Worm (Caenorhabditis elegans) whole organism, midembryonic: ENCODE results near the gene K02E2.8.

Experiments used
- flt-1 ChIP-seq: fragments of 200-800 bp; sonication (Bioruptor generic); IDR thresholded peaks from 2 replicates; pipeline ENCODE4 v1.3.6; 2022; ENCODE audit warnings: missing genetic modification characterization, missing compliant biosample characterization
- med-1 ChIP-seq: sonication (generic microtip); optimal IDR thresholded peaks from 2 replicates; lab custom pipeline; 2017; ENCODE audit warnings: missing genetic modification characterization, mild to moderate bottlenecking, missing compliant biosample characterization, antibody characterized with exemption, missing genetic modification reagents; ENCODE audit not compliant: insufficient read depth
- ref-1 ChIP-seq: fragments of 200-800 bp; sonication (Bioruptor generic); conservative IDR thresholded peaks from 2 replicates; pipeline ENCODE4 v1.3.6; 2022; ENCODE audit warnings: missing genetic modification reagents, missing genetic modification characterization, missing compliant biosample characterization
- tab-1 ChIP-seq: fragments of 200-800 bp; sonication (Bioruptor generic); IDR thresholded peaks from 2 replicates; pipeline ENCODE4 v1.3.6; 2022; ENCODE audit warnings: missing genetic modification characterization, missing compliant biosample characterization

- no peak for TF ChIP-seq flt-1 (GFP tag; lab: Robert Waterston, UW)
- no peak for TF ChIP-seq ref-1 (GFP tag; lab: Robert Waterston, UW)
- TF ChIP-seq tab-1 (GFP tag; lab: Robert Waterston, UW), result no peak
- TF ChIP-seq med-1 (GFP tag; lab: Kevin White, UChicago), result no peak
Measured at ce11 chrV:20411659-20412058, 44.9 kb upstream of the K02E2.8 start, which contains the start of gene F53H2.3.
